Fruit fly (Drosophila melanogaster): Measurements from ENCODE around the gene hth.

The hth gene

DNA sequence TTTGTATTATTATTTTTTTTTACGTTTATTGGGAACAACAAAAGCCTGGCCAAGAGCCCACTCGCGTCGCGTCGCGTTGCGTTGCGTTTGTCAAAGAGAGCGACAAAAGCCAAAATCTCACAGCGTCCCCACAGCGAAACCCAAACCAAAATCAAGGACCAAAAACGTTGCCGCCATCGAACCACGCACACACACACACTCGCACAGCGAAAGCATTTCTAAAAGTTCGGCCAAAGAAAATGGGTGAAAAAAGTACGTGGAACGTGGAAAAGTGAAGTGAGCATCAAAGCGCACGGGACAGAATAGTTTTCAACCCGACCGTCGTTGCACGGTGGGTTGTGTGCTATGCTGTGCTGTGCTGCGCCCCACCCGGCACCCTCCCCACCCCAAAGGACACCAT is at the start of gene hth:
Gene hth (minus strand): TSS at position 101 of the 400 bp plus-strand sequence.
- TF ChIP-seq CG11560 (tag; IDR thresholded peaks at IDR 0.05): peak; percentile 50; the same call in 1 of the 3 replicates
- TF ChIP-seq Drgx (GFP tag; IDR thresholded peaks at IDR 0.05): no peak
- TF ChIP-seq CTCF (GFP tag; optimal IDR thresholded peaks at IDR 0.05): no peak
- no peak for TF ChIP-seq dati (GFP tag; IDR thresholded peaks at IDR 0.05)
- peak; percentile 38 for TF ChIP-seq abd-A (tag; optimal IDR thresholded peaks at IDR 0.05)
- peak; percentile 22; the same call in 1 of the 2 replicates for TF ChIP-seq crol (GFP tag; IDR thresholded peaks at IDR 0.05)
- TF ChIP-seq chinmo (GFP tag; IDR thresholded peaks at IDR 0.05; ENCODE audit: partially characterized antibody): 0 out of 4 replicates have a peak, but pooled peaks have one; percentile 25

- TF ChIP-seq CG12155 (GFP tag; optimal IDR thresholded peaks at IDR 0.05) (peak; percentile 32), CG9817 (tag; optimal IDR thresholded peaks at IDR 0.05) (peak; percentile 20), bcd (GFP tag; optimal IDR thresholded peaks at IDR 0.05) (peak; percentile 52), CG8089 (GFP tag; optimal IDR thresholded peaks at IDR 0.05) (no peak), CG18599 (GFP tag; optimal IDR thresholded peaks at IDR 0.05) (peak; percentile 58), CG12299 (tag; optimal IDR thresholded peaks at IDR 0.05) (peak; percentile 19), CG6654 (GFP tag; optimal IDR thresholded peaks at IDR 0.05) (no peak), CG5953 (GFP tag; IDR thresholded peaks at IDR 0.05) (no peak), CG3726 (GFP tag; IDR thresholded peaks at IDR 0.05) (no peak), fd3F (GFP tag; optimal IDR thresholded peaks at IDR 0.05) (peak; percentile 4), rib (GFP tag; IDR thresholded peaks at IDR 0.05) (peak; percentile 23; the same call in 1 of the 2 replicates), ase (GFP tag; IDR thresholded peaks at IDR 0.05) (0 out of 3 replicates have a peak, but pooled peaks have one; percentile 28), crol (GFP tag; IDR thresholded peaks at IDR 0.05) (no peak), Awh (GFP tag; IDR thresholded peaks at IDR 0.05) (peak; percentile 61; the same call in 1 of the 2 replicates), Max (GFP tag; optimal IDR thresholded peaks at IDR 0.05) (no peak), CG8359 (GFP tag; optimal IDR thresholded peaks at IDR 0.05; ENCODE audit: borderline replicate concordance) (no peak), cato (GFP tag; optimal IDR thresholded peaks at IDR 0.05; ENCODE audit: borderline replicate concordance) (no peak), Blimp-1 (GFP tag; optimal IDR thresholded peaks at IDR 0.05) (peak; percentile 56), NFAT (GFP tag; IDR thresholded peaks at IDR 0.05) (peak; percentile 57), oc (tag; optimal IDR thresholded peaks at IDR 0.05) (no peak), sens-2 (GFP tag; IDR thresholded peaks at IDR 0.05) (no peak), gsb (GFP tag; IDR thresholded peaks at IDR 0.05) (peak; percentile 45), ttk (GFP tag; IDR thresholded peaks at IDR 0.05) (0 out of 2 replicates have a peak, but pooled peaks have one; percentile 13), CG10209 (GFP tag; optimal IDR thresholded peaks at IDR 0.05) (peak; percentile 4), cas (GFP tag; IDR thresholded peaks at IDR 0.05) (peak; percentile 43; the same call in 1 of the 2 replicates), CG30403 (GFP tag; optimal IDR thresholded peaks at IDR 0.05) (peak; percentile 44), kay (GFP tag; optimal IDR thresholded peaks at IDR 0.05) (peak; percentile 5), Bteb2 (GFP tag; optimal IDR thresholded peaks at IDR 0.05) (peak; percentile 56), gem (tag; optimal IDR thresholded peaks at IDR 0.05) (peak; percentile 71), B-H1 (GFP tag; IDR thresholded peaks at IDR 0.05) (peak; percentile 33; the same call in 1 of the 3 replicates), Hsf (GFP tag; optimal IDR thresholded peaks at IDR 0.05) (peak; percentile 15), hth (optimal IDR thresholded peaks at IDR 0.05) (no peak), BEAF-32 (GFP tag; optimal IDR thresholded peaks at IDR 0.05) (no peak), grau (tag; optimal IDR thresholded peaks at IDR 0.05) (peak; percentile 70), CG4730 (GFP tag; IDR thresholded peaks at IDR 0.05) (peak; percentile 40; the same call in 1 of the 2 replicates), Abd-B (GFP tag; optimal IDR thresholded peaks at IDR 0.05) (peak; percentile 41), row (GFP tag; IDR thresholded peaks at IDR 0.05) (peak; percentile 66), CG18476 (GFP tag; optimal IDR thresholded peaks at IDR 0.05) (peak; percentile 18), Fer1 (GFP tag; optimal IDR thresholded peaks at IDR 0.05) (peak; percentile 52), CG4424 (GFP tag; optimal IDR thresholded peaks at IDR 0.05) (peak; percentile 24), MBD-R2 (GFP tag; IDR thresholded peaks at IDR 0.05) (peak; percentile 40; the same call in 1 of the 2 replicates), Med (GFP tag) (peak; percentile 82), bsh (GFP tag; optimal IDR thresholded peaks at IDR 0.05) (peak in 1 of 2 experiments; percentile 45), Doc2 (GFP tag; IDR thresholded peaks at IDR 0.05) (no peak)
These were observed 49.5 kb upstream of the hth start for dm6 chr3R:10688835-10689234.

All from whole organism, embryonic.